Worm (Caenorhabditis elegans): ENCODE measurements around the gene ZK632.14.

The ZK632.14 gene

ce11 chrIII:9783133-9783590 is 30.1 kb upstream of the ZK632.14 start:
- TF ChIP-seq B0035.1 (tag; optimal IDR thresholded peaks at IDR 0.05) (peak; percentile 7), F37B4.10 (GFP tag; IDR thresholded peaks at IDR 0.05) (no peak), atf-7 (tag; optimal IDR thresholded peaks at IDR 0.05) (peak; percentile 61), tbp1 (GFP tag; optimal IDR thresholded peaks at IDR 0.05) (peak; percentile 4), bed-1 (GFP tag; IDR thresholded peaks at IDR 0.05) (0 out of 2 replicates have a peak, but pooled peaks have one; percentile 14), tlf-1 (GFP tag; optimal IDR thresholded peaks at IDR 0.05) (peak; percentile 42), hmg-1.2 (GFP tag; IDR thresholded peaks at IDR 0.05) (peak; percentile 22; the same call in 1 of the 2 replicates), K12H6.12 (tag; optimal IDR thresholded peaks at IDR 0.05) (no peak), lin-40 (tag; optimal IDR thresholded peaks at IDR 0.05) (peak; percentile 38), ets-4 (GFP tag; optimal IDR thresholded peaks at IDR 0.05) (no peak), ceh-40 (GFP tag; IDR thresholded peaks at IDR 0.05) (no peak), Y53G8AR.9 (GFP tag; conservative IDR thresholded peaks at IDR 0.05) (0 out of 2 replicates have a peak, but pooled peaks have one; percentile 54), F57C9.4 (tag; optimal IDR thresholded peaks at IDR 0.05) (peak; percentile 80), pbrm-1 (GFP tag; IDR thresholded peaks at IDR 0.05) (0 out of 2 replicates have a peak, but pooled peaks have one; percentile 15), F49E8.2 (tag; optimal IDR thresholded peaks at IDR 0.05; ENCODE audit: insufficient read depth) (peak; percentile 24), Y56A3A.18 (GFP tag; IDR thresholded peaks at IDR 0.05) (peak; percentile 54; the same call in 1 of the 2 replicates), ztf-3 (GFP tag; optimal IDR thresholded peaks at IDR 0.05) (peak; percentile 57), snpc-3.4 (tag; optimal IDR thresholded peaks at IDR 0.05) (no peak), B0019.2 (GFP tag; conservative IDR thresholded peaks at IDR 0.05) (no peak), gei-17 (GFP tag; optimal IDR thresholded peaks at IDR 0.05) (peak; percentile 3), let-607 (tag; optimal IDR thresholded peaks at IDR 0.05) (peak; percentile 21 to 35), lin-35 (GFP tag; optimal IDR thresholded peaks at IDR 0.05) (peak in 1 of 3 experiments; percentile 57), ceh-58 (GFP tag; IDR thresholded peaks at IDR 0.05) (0 out of 2 replicates have a peak, but pooled peaks have one; percentile 60), madf-3 (GFP tag; IDR thresholded peaks at IDR 0.05) (peak; percentile 85), nhr-120 (GFP tag; IDR thresholded peaks at IDR 0.05) (no peak), hsf-1 (GFP tag; IDR thresholded peaks at IDR 0.05) (0 out of 2 replicates have a peak, but pooled peaks have one; percentile 54), B0336.3 (GFP tag; IDR thresholded peaks at IDR 0.05) (peak; percentile 50; the same call in 1 of the 2 replicates), snpc-4 (GFP tag; optimal IDR thresholded peaks at IDR 0.05) (no peak), snpc-4 (tag; optimal IDR thresholded peaks at IDR 0.05) (peak in 1 of 4 experiments; percentile 2), hmg-20 (GFP tag; IDR thresholded peaks at IDR 0.05) (no peak), cebp-1 (GFP tag; IDR thresholded peaks at IDR 0.05) (no peak), cebp-1 (tag; optimal IDR thresholded peaks at IDR 0.05) (peak; percentile 29), ekl-4 (GFP tag; IDR thresholded peaks at IDR 0.05) (peak; percentile 17; the same call in 1 of the 2 replicates), hrde-1 (tag; optimal IDR thresholded peaks at IDR 0.05; ENCODE audit: borderline replicate concordance) (peak; percentile 6), attf-5 (GFP tag; optimal IDR thresholded peaks at IDR 0.05) (peak; percentile 21), F10E7.11 (tag; optimal IDR thresholded peaks at IDR 0.05) (peak; percentile 62), cebp-2 (GFP tag; IDR thresholded peaks at IDR 0.05) (0 out of 2 replicates have a peak, but pooled peaks have one; percentile 36), lin-54 (GFP tag; optimal IDR thresholded peaks at IDR 0.05) (no peak), repo-1 (tag; optimal IDR thresholded peaks at IDR 0.05) (peak; percentile 81), madf-6 (GFP tag; IDR thresholded peaks at IDR 0.05) (peak; percentile 42)
